Fruit fly (Drosophila melanogaster) S2 (cell line): Measurements from ENCODE around the gene CG15196.

Experiments used
- CG8478 ChIP-seq: fragments of >200 bp; optimal IDR thresholded peaks from 2 replicates; lab custom pipeline; 2018
- CTCF ChIP-seq, 2 experiments: fragments of >200 bp; optimal IDR thresholded peaks; 2 replicates each; lab custom pipeline; 2018

Gene CG15196

dm6 chrX:11425401-11425800 is 15.7 kb downstream of the CG15196 start:
- TF ChIP-seq CTCF (optimal IDR thresholded peaks at IDR 0.05; lab: Kevin White, UChicago) (no peak), CG8478 (no peak)

- TF ChIP-seq CG8478 = no peak
- no peak for TF ChIP-seq CTCF (optimal IDR thresholded peaks at IDR 0.05; lab: Kevin White, UChicago)
Observed at dm6 chrX:11425956-11426598, 16.3 kb downstream of the CG15196 start.

dm6 chrX:11427282-11427689 is 17.5 kb downstream of the CG15196 start:
- TF ChIP-seq CG8478 (no peak), CTCF (optimal IDR thresholded peaks at IDR 0.05; lab: Kevin White, UChicago) (no peak)

- TF ChIP-seq CTCF (optimal IDR thresholded peaks at IDR 0.05; lab: Kevin White, UChicago) (no peak), CG8478 (no peak)
Observed at dm6 chrX:11430940-11431339, 21.2 kb downstream of the CG15196 start.

- TF ChIP-seq CTCF (optimal IDR thresholded peaks at IDR 0.05; lab: Kevin White, UChicago) = no peak
- TF ChIP-seq CG8478 = no peak
Observed at dm6 chrX:11433930-11434329, 24.2 kb downstream of the CG15196 start.

dm6 chrX:11439270-11439669 is 29.5 kb downstream of the CG15196 start:
- TF ChIP-seq CG8478 = no peak
- TF ChIP-seq CTCF (optimal IDR thresholded peaks at IDR 0.05; lab: Kevin White, UChicago) = no peak

- no peak for TF ChIP-seq CTCF (optimal IDR thresholded peaks at IDR 0.05; lab: Kevin White, UChicago)
- TF ChIP-seq CG8478 = no peak
Observed at dm6 chrX:11440944-11441343, 31.2 kb downstream of the CG15196 start.

- no peak for TF ChIP-seq CG8478
- no peak for TF ChIP-seq CTCF (optimal IDR thresholded peaks at IDR 0.05; lab: Kevin White, UChicago)
Observed at dm6 chrX:11441829-11442634, 32.3 kb downstream of the CG15196 start, which contains the start of gene Sk1. Gene Sk1, plus strand, starts transcription at chrX:11442539.

- TF ChIP-seq CTCF (optimal IDR thresholded peaks at IDR 0.05; lab: Kevin White, UChicago) (no peak), CG8478 (no peak)
Observed at dm6 chrX:11446792-11447405, 37.2 kb downstream of the CG15196 start.

- no peak for TF ChIP-seq CTCF (optimal IDR thresholded peaks at IDR 0.05; lab: Kevin White, UChicago)
- TF ChIP-seq CG8478 = no peak
Observed at dm6 chrX:11448637-11449036, 38.9 kb downstream of the CG15196 start.

- TF ChIP-seq CTCF (optimal IDR thresholded peaks at IDR 0.05; lab: Kevin White, UChicago) (no peak), CG8478 (no peak)
Observed at dm6 chrX:11449476-11450119, 39.9 kb downstream of the CG15196 start.

dm6 chrX:11450406-11450805 is 40.7 kb downstream of the CG15196 start:
- TF ChIP-seq CTCF (optimal IDR thresholded peaks at IDR 0.05; lab: Kevin White, UChicago) (no peak), CG8478 (no peak)

dm6 chrX:11451027-11451572 is 41.4 kb downstream of the CG15196 start:
- no peak for TF ChIP-seq CG8478
- TF ChIP-seq CTCF (optimal IDR thresholded peaks at IDR 0.05; lab: Kevin White, UChicago) = no peak

dm6 chrX:11451630-11452029 is 41.9 kb downstream of the CG15196 start:
- TF ChIP-seq CG8478 = no peak
- no peak for TF ChIP-seq CTCF (optimal IDR thresholded peaks at IDR 0.05; lab: Kevin White, UChicago)

- TF ChIP-seq CG8478 (no peak), CTCF (optimal IDR thresholded peaks at IDR 0.05; lab: Kevin White, UChicago) (no peak)
Observed at dm6 chrX:11452846-11453391, 43.2 kb downstream of the CG15196 start.
